Worm (Caenorhabditis elegans) whole organism, L2 larva: ENCODE results near the gene ddx-15.

Experiments used
- C34F6.9 ChIP-seq: fragments of 150-350 bp; optimal IDR thresholded peaks from 2 replicates; lab custom pipeline; 2014; ENCODE audit warnings: missing biosample characterization, missing genetic modification characterization
- F13H6.1 ChIP-seq: sonication (generic microtip); optimal IDR thresholded peaks from 2 replicates; lab custom pipeline; 2016; ENCODE audit warnings: missing genetic modification characterization, missing compliant biosample characterization
- R02D3.7 ChIP-seq: fragments of 150-350 bp; optimal IDR thresholded peaks from 2 replicates; lab custom pipeline; 2014; ENCODE audit warnings: missing biosample characterization, missing genetic modification characterization
- alr-1 ChIP-seq: fragments of 150-350 bp; optimal IDR thresholded peaks from 2 replicates; lab custom pipeline; 2014; ENCODE audit warnings: missing biosample characterization, missing genetic modification characterization
- ama-1 ChIP-seq: fragments of 150-350 bp; optimal IDR thresholded peaks from 2 replicates; lab custom pipeline; 2018; ENCODE audit warnings: inconsistent platforms
- blmp-1 ChIP-seq: sonication (generic microtip); optimal IDR thresholded peaks from 2 replicates; lab custom pipeline; 2017; ENCODE audit warnings: missing genetic modification characterization, mild to moderate bottlenecking, missing compliant biosample characterization, antibody characterized with exemption, moderate library complexity; ENCODE audit not compliant: insufficient read depth
- ceh-16 ChIP-seq: fragments of 150-350 bp; optimal IDR thresholded peaks from 2 replicates; lab custom pipeline; 2014; ENCODE audit warnings: missing biosample characterization, missing genetic modification characterization
- ceh-82 ChIP-seq: fragments of 150-350 bp; optimal IDR thresholded peaks from 2 replicates; lab custom pipeline; 2014; ENCODE audit warnings: missing biosample characterization, missing genetic modification characterization
- crh-2 ChIP-seq: sonication (generic microtip); optimal IDR thresholded peaks from 2 replicates; lab custom pipeline; 2017; ENCODE audit warnings: missing biosample characterization, missing genetic modification characterization
- egl-27 ChIP-seq: sonication (generic microtip); optimal IDR thresholded peaks from 3 replicates; lab custom pipeline; 2017; ENCODE audit warnings: missing biosample characterization, missing genetic modification reagents, missing genetic modification characterization
- elt-1 ChIP-seq: fragments of 150-350 bp; optimal IDR thresholded peaks from 2 replicates; lab custom pipeline; 2014; ENCODE audit warnings: missing biosample characterization, missing genetic modification characterization
- elt-3 ChIP-seq: sonication (generic microtip); optimal IDR thresholded peaks from 2 replicates; lab custom pipeline; 2017; ENCODE audit warnings: missing biosample characterization, missing genetic modification characterization
- fos-1 ChIP-seq: fragments of 150-350 bp; optimal IDR thresholded peaks from 2 replicates; lab custom pipeline; 2014; ENCODE audit warnings: missing biosample characterization, missing genetic modification characterization
- gmeb-1 ChIP-seq: fragments of 150-350 bp; optimal IDR thresholded peaks from 2 replicates; lab custom pipeline; 2014; ENCODE audit warnings: missing biosample characterization, missing genetic modification characterization
- lin-11 ChIP-seq: fragments of 150-350 bp; sonication (generic microtip); optimal IDR thresholded peaks from 2 replicates; lab custom pipeline; 2014; ENCODE audit warnings: missing biosample characterization, missing genetic modification characterization, inconsistent platforms, mixed read lengths
- lin-13 ChIP-seq: fragments of 150-350 bp; optimal IDR thresholded peaks from 2 replicates; lab custom pipeline; 2014; ENCODE audit warnings: missing biosample characterization, missing genetic modification reagents, missing genetic modification characterization
- lsy-2 ChIP-seq, 2 experiments: fragments of 150-350 bp in 1 of 2; sonication (generic microtip) in 1 of 2; optimal IDR thresholded peaks; 2 replicates each; lab custom pipeline; 2014 to 2017; ENCODE audit warnings: missing biosample characterization in 2 of 2, missing genetic modification characterization in 2 of 2
- mab-5 ChIP-seq: fragments of 150-350 bp; optimal IDR thresholded peaks from 2 replicates; lab custom pipeline; 2014; ENCODE audit warnings: missing biosample characterization, missing genetic modification characterization
- mbf-1 ChIP-seq: sonication (generic microtip); optimal IDR thresholded peaks from 2 replicates; lab custom pipeline; 2017; ENCODE audit warnings: missing biosample characterization, missing genetic modification characterization
- mdl-1 ChIP-seq, 2 experiments: fragments of 150-350 bp in 1 of 2; sonication (generic microtip) in 1 of 2; optimal IDR thresholded peaks; 2 replicates each; lab custom pipeline; 2017; ENCODE audit warnings: missing biosample characterization in 2 of 2, missing genetic modification characterization in 2 of 2
- nhr-10 ChIP-seq: sonication (generic microtip); optimal IDR thresholded peaks from 2 replicates; lab custom pipeline; 2017; ENCODE audit warnings: missing biosample characterization, missing genetic modification characterization
- nhr-11 ChIP-seq: fragments of 150-350 bp; optimal IDR thresholded peaks from 2 replicates; lab custom pipeline; 2014; ENCODE audit warnings: missing biosample characterization, missing genetic modification characterization
- nhr-12 ChIP-seq: fragments of 150-350 bp; optimal IDR thresholded peaks from 2 replicates; lab custom pipeline; 2014; ENCODE audit warnings: missing biosample characterization, missing genetic modification characterization
- nhr-129 ChIP-seq: fragments of 150-350 bp; optimal IDR thresholded peaks from 2 replicates; lab custom pipeline; 2014; ENCODE audit warnings: missing biosample characterization, missing genetic modification characterization
- nhr-21 ChIP-seq: fragments of 150-350 bp; optimal IDR thresholded peaks from 2 replicates; lab custom pipeline; 2014; ENCODE audit warnings: missing biosample characterization, missing genetic modification characterization
- nhr-23 ChIP-seq: fragments of 150-350 bp; optimal IDR thresholded peaks from 2 replicates; lab custom pipeline; 2014; ENCODE audit warnings: missing biosample characterization, missing genetic modification reagents, missing genetic modification characterization
- nhr-25 ChIP-seq: fragments of 150-350 bp; sonication (generic microtip); optimal IDR thresholded peaks from 3 replicates; lab custom pipeline; 2014; ENCODE audit warnings: missing biosample characterization, missing genetic modification characterization
- nhr-6 ChIP-seq: fragments of 150-350 bp; optimal IDR thresholded peaks from 2 replicates; lab custom pipeline; 2014; ENCODE audit warnings: missing biosample characterization, missing genetic modification characterization
- nhr-77 ChIP-seq: fragments of 150-350 bp; optimal IDR thresholded peaks from 2 replicates; lab custom pipeline; 2014; ENCODE audit warnings: missing biosample characterization, missing genetic modification characterization
- peb-1 ChIP-seq: fragments of 150-350 bp; optimal IDR thresholded peaks from 2 replicates; lab custom pipeline; 2014; ENCODE audit warnings: missing biosample characterization, missing genetic modification characterization
- sem-4 ChIP-seq: fragments of 150-350 bp; optimal IDR thresholded peaks from 2 replicates; lab custom pipeline; 2014; ENCODE audit warnings: missing biosample characterization, missing genetic modification reagents, missing genetic modification characterization
- skn-1 ChIP-seq: sonication (generic microtip); optimal IDR thresholded peaks from 2 replicates; lab custom pipeline; 2017; ENCODE audit warnings: missing biosample characterization, missing genetic modification characterization
- sma-3 ChIP-seq: sonication (generic microtip); optimal IDR thresholded peaks from 2 replicates; lab custom pipeline; 2016; ENCODE audit warnings: missing genetic modification reagents, missing genetic modification characterization, missing compliant biosample characterization
- sma-9 ChIP-seq, 2 experiments: fragments of 150-350 bp in 1 of 2; sonication (generic microtip) in 1 of 2; optimal IDR thresholded peaks; 2 replicates each; lab custom pipeline; 2014 to 2016; ENCODE audit warnings: missing genetic modification characterization in 2 of 2, mild to moderate bottlenecking in 1 of 2, missing biosample characterization in 1 of 2, missing compliant biosample characterization in 1 of 2, missing genetic modification reagents in 1 of 2, moderate library complexity in 1 of 2
- unc-55 ChIP-seq: fragments of 150-350 bp; sonication (generic microtip); optimal IDR thresholded peaks from 3 replicates; lab custom pipeline; 2014; ENCODE audit warnings: missing biosample characterization, missing genetic modification reagents, missing genetic modification characterization
- zag-1 ChIP-seq: fragments of 150-350 bp; optimal IDR thresholded peaks from 2 replicates; lab custom pipeline; 2014; ENCODE audit warnings: missing biosample characterization, missing genetic modification characterization
- ztf-11 ChIP-seq: sonication (generic microtip); optimal IDR thresholded peaks from 2 replicates; lab custom pipeline; 2017; ENCODE audit warnings: missing biosample characterization, missing genetic modification characterization
- ztf-4 ChIP-seq: fragments of 150-350 bp; optimal IDR thresholded peaks from 2 replicates; lab custom pipeline; 2014; ENCODE audit warnings: missing biosample characterization, missing genetic modification characterization

The ddx-15 gene

ce11 chrIII:5601999-5602398, 10.5 kb upstream of the ddx-15 start:
- TF ChIP-seq fos-1 (tag; lab: Kevin White, UChicago) (peak; percentile 64), gmeb-1 (tag; lab: Kevin White, UChicago) (peak; percentile 62), sma-3 (GFP tag; lab: Kevin White, UChicago) (peak; percentile 76), zag-1 (tag; lab: Kevin White, UChicago) (no peak), blmp-1 (tag; lab: Kevin White, UChicago) (no peak), lsy-2 (tag; optimal IDR thresholded peaks at IDR 0.05; lab: Kevin White, UChicago) (peak; percentile 13 to 72), F13H6.1 (tag; lab: Kevin White, UChicago) (peak; percentile 65), nhr-129 (tag; lab: Kevin White, UChicago) (peak; percentile 87), ama-1 (no peak), R02D3.7 (tag; lab: Kevin White, UChicago) (no peak), lin-13 (GFP tag; lab: Kevin White, UChicago) (peak; percentile 74), skn-1 (tag; lab: Kevin White, UChicago) (no peak), ceh-16 (peak; percentile 25), sem-4 (peak; percentile 22), ceh-82 (no peak), nhr-77 (tag; lab: Kevin White, UChicago) (no peak), C34F6.9 (tag; lab: Kevin White, UChicago) (peak; percentile 63), nhr-6 (tag; lab: Kevin White, UChicago) (no peak), lin-11 (tag; lab: Kevin White, UChicago) (no peak), nhr-12 (no peak), ztf-4 (tag; lab: Kevin White, UChicago) (peak; percentile 51), crh-2 (tag; lab: Kevin White, UChicago) (peak; percentile 59), elt-1 (no peak), egl-27 (tag; lab: Kevin White, UChicago) (peak; percentile 58), nhr-25 (peak; percentile 63), alr-1 (tag; lab: Kevin White, UChicago) (no peak), elt-3 (tag; lab: Kevin White, UChicago) (no peak), peb-1 (tag; lab: Kevin White, UChicago) (no peak), nhr-21 (peak; percentile 70), nhr-23 (tag; lab: Kevin White, UChicago) (no peak), mab-5 (tag; lab: Kevin White, UChicago) (no peak), unc-55 (GFP tag; lab: Kevin White, UChicago) (peak; percentile 20), sma-9 (GFP tag; optimal IDR thresholded peaks at IDR 0.05; lab: Kevin White, UChicago) (peak; percentile 73), sma-9 (tag; optimal IDR thresholded peaks at IDR 0.05; lab: Kevin White, UChicago) (no peak), mbf-1 (tag; lab: Kevin White, UChicago) (no peak)

- TF ChIP-seq nhr-25 (peak; percentile 5), ceh-82 (no peak), nhr-21 (no peak)
- TF ChIP-seq, all 48 proteins: peak for 1
Observed at ce11 chrIII:5599958-5600357, 8.4 kb upstream of the ddx-15 start, which contains the start of gene wdr-37. Gene wdr-37, minus strand, starts transcription at chrIII:5600058.

- TF ChIP-seq lin-11 (tag; lab: Kevin White, UChicago) (no peak), nhr-25 (no peak), fos-1 (tag; lab: Kevin White, UChicago) (peak; percentile 73), sma-3 (GFP tag; lab: Kevin White, UChicago) (peak; percentile 9)
Observed at ce11 chrIII:5595445-5595844, 3.9 kb upstream of the ddx-15 start, which contains the start of gene ced-6. Gene ced-6, plus strand, starts transcription at chrIII:5595771.

ce11 chrIII:5594350-5594749, 2.8 kb upstream of the ddx-15 start:
- no peak for TF ChIP-seq lsy-2 (tag; optimal IDR thresholded peaks at IDR 0.05; lab: Kevin White, UChicago)
- no peak for TF ChIP-seq nhr-10 (tag; lab: Kevin White, UChicago)
- peak; percentile 7 for TF ChIP-seq sma-9 (GFP tag; optimal IDR thresholded peaks at IDR 0.05; lab: Kevin White, UChicago)
- no peak for TF ChIP-seq sma-9 (tag; optimal IDR thresholded peaks at IDR 0.05; lab: Kevin White, UChicago)
- no peak for TF ChIP-seq nhr-11 (tag; lab: Kevin White, UChicago)
- peak; percentile 30 for TF ChIP-seq nhr-21
- TF ChIP-seq elt-1, result no peak
- peak; percentile 71 for TF ChIP-seq nhr-25
- no peak for TF ChIP-seq elt-3 (tag; lab: Kevin White, UChicago)
- no peak for TF ChIP-seq nhr-12
- TF ChIP-seq mab-5 (tag; lab: Kevin White, UChicago), result no peak
- TF ChIP-seq mdl-1 (tag; optimal IDR thresholded peaks at IDR 0.05; lab: Kevin White, UChicago), result no peak
- no peak for TF ChIP-seq sem-4
- TF ChIP-seq sma-3 (GFP tag; lab: Kevin White, UChicago), result peak; percentile 43
- no peak for TF ChIP-seq ztf-11
- TF ChIP-seq fos-1 (tag; lab: Kevin White, UChicago), result peak; percentile 19
